Worm (Caenorhabditis elegans) whole organism, L3 larva: ENCODE measurements around the gene lin-54.

Experiments
- R02D3.7 ChIP-seq: fragments of 150-350 bp; optimal IDR thresholded peaks from 2 replicates; lab custom pipeline; 2014; ENCODE audit warnings: missing biosample characterization, missing genetic modification characterization
- ZK546.5 ChIP-seq: sonication (generic microtip); optimal IDR thresholded peaks from 2 replicates; lab custom pipeline; 2017; ENCODE audit warnings: missing biosample characterization, missing genetic modification characterization
- aly-2 ChIP-seq: fragments of 150-350 bp; optimal IDR thresholded peaks from 2 replicates; lab custom pipeline; 2014; ENCODE audit warnings: missing biosample characterization, missing genetic modification characterization
- ama-1 ChIP-seq: fragments of 150-350 bp; optimal IDR thresholded peaks from 2 replicates; lab custom pipeline; 2018
- ceh-28 ChIP-seq: fragments of 150-350 bp; optimal IDR thresholded peaks from 2 replicates; lab custom pipeline; 2014; ENCODE audit warnings: missing biosample characterization, missing genetic modification reagents, missing genetic modification characterization
- ceh-82 ChIP-seq: fragments of 150-350 bp; optimal IDR thresholded peaks from 2 replicates; lab custom pipeline; 2014; ENCODE audit warnings: missing biosample characterization, missing genetic modification characterization
- ceh-9 ChIP-seq: sonication (generic microtip); optimal IDR thresholded peaks from 2 replicates; lab custom pipeline; 2018; ENCODE audit warnings: missing biosample characterization, missing genetic modification characterization
- daf-12 ChIP-seq: fragments of 150-350 bp; optimal IDR thresholded peaks from 2 replicates; lab custom pipeline; 2014; ENCODE audit warnings: missing biosample characterization, missing genetic modification reagents, missing genetic modification characterization
- egl-27 ChIP-seq: sonication (generic microtip); optimal IDR thresholded peaks from 4 replicates; lab custom pipeline; 2017; ENCODE audit warnings: missing biosample characterization, missing genetic modification reagents, missing genetic modification characterization
- egl-5 ChIP-seq: fragments of 150-350 bp; optimal IDR thresholded peaks from 2 replicates; lab custom pipeline; 2017; ENCODE audit warnings: missing biosample characterization, missing genetic modification reagents, missing genetic modification characterization, inconsistent platforms
- elt-1 ChIP-seq: fragments of 150-350 bp; optimal IDR thresholded peaks from 2 replicates; lab custom pipeline; 2014; ENCODE audit warnings: missing biosample characterization, missing genetic modification characterization
- elt-2 ChIP-seq: sonication (generic microtip); optimal IDR thresholded peaks from 2 replicates; lab custom pipeline; 2016; ENCODE audit warnings: missing genetic modification reagents, mild to moderate bottlenecking, missing genetic modification characterization, missing compliant biosample characterization
- elt-3 ChIP-seq, 3 experiments: fragments of 150-350 bp in 1 of 3; sonication (generic microtip) in 2 of 3; optimal IDR thresholded peaks; 2 replicates in 2 of 3; 4 replicates in 1 of 3; lab custom pipeline; 2014 to 2017; ENCODE audit warnings: missing biosample characterization in 3 of 3, missing genetic modification characterization in 3 of 3
- fkh-10 ChIP-seq: sonication (generic microtip); optimal IDR thresholded peaks from 2 replicates; lab custom pipeline; 2017; ENCODE audit warnings: missing biosample characterization, missing genetic modification reagents, missing genetic modification characterization
- fkh-2 ChIP-seq: fragments of 150-350 bp; optimal IDR thresholded peaks from 2 replicates; lab custom pipeline; 2014; ENCODE audit warnings: missing biosample characterization, missing genetic modification reagents, missing genetic modification characterization
- fos-1 ChIP-seq: fragments of 150-350 bp; optimal IDR thresholded peaks from 2 replicates; lab custom pipeline; 2014; ENCODE audit warnings: missing biosample characterization, missing genetic modification characterization
- hmg-11 ChIP-seq: sonication (generic microtip); optimal IDR thresholded peaks from 2 replicates; lab custom pipeline; 2016; ENCODE audit warnings: missing genetic modification characterization, missing compliant biosample characterization
- jun-1 ChIP-seq: fragments of 150-350 bp; optimal IDR thresholded peaks from 2 replicates; lab custom pipeline; 2014; ENCODE audit warnings: missing biosample characterization, missing genetic modification reagents, missing genetic modification characterization
- lin-15B ChIP-seq: fragments of 150-350 bp; optimal IDR thresholded peaks from 2 replicates; lab custom pipeline; 2014; ENCODE audit warnings: missing biosample characterization, missing genetic modification characterization
- lin-39 ChIP-seq: fragments of 150-350 bp; optimal IDR thresholded peaks from 2 replicates; lab custom pipeline; 2018; ENCODE audit warnings: missing biosample characterization, missing genetic modification reagents, missing genetic modification characterization
- lsy-12 ChIP-seq: sonication (generic microtip); optimal IDR thresholded peaks from 2 replicates; lab custom pipeline; 2016; ENCODE audit warnings: mild to moderate bottlenecking, missing genetic modification characterization, missing compliant biosample characterization
- mdl-1 ChIP-seq: fragments of 150-350 bp; optimal IDR thresholded peaks from 2 replicates; lab custom pipeline; 2014; ENCODE audit warnings: missing biosample characterization, missing genetic modification characterization
- mml-1 ChIP-seq: fragments of 150-350 bp; sonication (generic microtip); optimal IDR thresholded peaks from 3 replicates; lab custom pipeline; 2014; ENCODE audit warnings: missing biosample characterization, missing genetic modification characterization
- nfya-1 ChIP-seq: sonication (generic microtip); optimal IDR thresholded peaks from 2 replicates; lab custom pipeline; 2017; ENCODE audit warnings: missing genetic modification characterization, mild to moderate bottlenecking, missing compliant biosample characterization, antibody characterized with exemption, moderate library complexity; ENCODE audit not compliant: insufficient read depth
- nhr-11 ChIP-seq: fragments of 150-350 bp; optimal IDR thresholded peaks from 2 replicates; lab custom pipeline; 2014; ENCODE audit warnings: missing biosample characterization, missing genetic modification characterization
- nhr-23 ChIP-seq: fragments of 150-350 bp; optimal IDR thresholded peaks from 2 replicates; lab custom pipeline; 2014; ENCODE audit warnings: missing biosample characterization, missing genetic modification reagents, missing genetic modification characterization
- nhr-237 ChIP-seq: fragments of 150-350 bp; optimal IDR thresholded peaks from 2 replicates; lab custom pipeline; 2014; ENCODE audit warnings: missing biosample characterization, missing genetic modification characterization
- nhr-25 ChIP-seq: sonication (generic microtip); optimal IDR thresholded peaks from 2 replicates; lab custom pipeline; 2017; ENCODE audit warnings: missing biosample characterization, missing genetic modification characterization
- nhr-28 ChIP-seq: fragments of 150-350 bp; optimal IDR thresholded peaks from 2 replicates; lab custom pipeline; 2014; ENCODE audit warnings: missing biosample characterization, missing genetic modification characterization
- nhr-43 ChIP-seq: sonication (generic microtip); optimal IDR thresholded peaks from 2 replicates; lab custom pipeline; 2016; ENCODE audit warnings: mild to moderate bottlenecking, missing genetic modification characterization, missing compliant biosample characterization; ENCODE audit not compliant: poor library complexity, severe bottlenecking
- nhr-67 ChIP-seq: fragments of 150-350 bp; optimal IDR thresholded peaks from 2 replicates; lab custom pipeline; 2014; ENCODE audit warnings: missing biosample characterization, missing genetic modification characterization
- nhr-77 ChIP-seq: fragments of 150-350 bp; optimal IDR thresholded peaks from 2 replicates; lab custom pipeline; 2014; ENCODE audit warnings: missing biosample characterization, missing genetic modification characterization
- pha-4 ChIP-seq: fragments of 150-350 bp; optimal IDR thresholded peaks from 2 replicates; lab custom pipeline; 2014; ENCODE audit warnings: missing biosample characterization, missing genetic modification reagents, missing genetic modification characterization
- pqm-1 ChIP-seq: fragments of 150-350 bp; optimal IDR thresholded peaks from 2 replicates; lab custom pipeline; 2017; ENCODE audit warnings: missing biosample characterization, missing genetic modification characterization, inconsistent platforms
- sea-2 ChIP-seq: fragments of 150-350 bp; sonication (generic microtip); optimal IDR thresholded peaks from 4 replicates; lab custom pipeline; 2014; ENCODE audit warnings: missing biosample characterization, missing genetic modification reagents, missing genetic modification characterization
- skn-1 ChIP-seq: fragments of 150-350 bp; optimal IDR thresholded peaks from 2 replicates; lab custom pipeline; 2014; ENCODE audit warnings: missing biosample characterization, missing genetic modification characterization
- snpc-4 ChIP-seq: fragments of 150-350 bp; optimal IDR thresholded peaks from 2 replicates; lab custom pipeline; 2014; ENCODE audit warnings: missing biosample characterization, missing genetic modification characterization
- tbx-2 ChIP-seq: sonication (generic microtip); optimal IDR thresholded peaks from 2 replicates; lab custom pipeline; 2016; ENCODE audit warnings: mild to moderate bottlenecking, missing genetic modification characterization, missing compliant biosample characterization
- unc-39 ChIP-seq: sonication (generic microtip); optimal IDR thresholded peaks from 4 replicates; lab custom pipeline; 2017; ENCODE audit warnings: missing biosample characterization, missing genetic modification characterization
- unc-62 ChIP-seq: fragments of 150-350 bp; sonication (generic microtip); optimal IDR thresholded peaks from 4 replicates; lab custom pipeline; 2014; ENCODE audit warnings: missing biosample characterization, missing genetic modification reagents, missing genetic modification characterization
- zag-1 ChIP-seq: fragments of 150-350 bp; optimal IDR thresholded peaks from 2 replicates; lab custom pipeline; 2014; ENCODE audit warnings: missing biosample characterization, missing genetic modification characterization
- ztf-11 ChIP-seq: fragments of 150-350 bp; optimal IDR thresholded peaks from 2 replicates; lab custom pipeline; 2014; ENCODE audit warnings: missing biosample characterization, missing genetic modification characterization
- ztf-4 ChIP-seq: fragments of 150-350 bp; optimal IDR thresholded peaks from 2 replicates; lab custom pipeline; 2014; ENCODE audit warnings: missing biosample characterization, missing genetic modification characterization

The lin-54 gene

ce11 chrIV:13236485-13236884, 4.4 kb upstream of the lin-54 start, which contains the start of gene pwp-1:
TSS of gene pwp-1 (minus strand) at chrIV:13236585.
- no peak for TF ChIP-seq nfya-1 (tag; lab: Kevin White, UChicago)
- no peak for TF ChIP-seq ceh-82 (tag; lab: Kevin White, UChicago)
- no peak for TF ChIP-seq nhr-43 (tag; lab: Kevin White, UChicago)
- TF ChIP-seq lin-15B (tag; lab: Kevin White, UChicago): no peak
- TF ChIP-seq zag-1 (tag; lab: Kevin White, UChicago): no peak
- no peak for TF ChIP-seq nhr-28 (tag; lab: Kevin White, UChicago)
- TF ChIP-seq nhr-25 (tag; lab: Kevin White, UChicago): no peak
- TF ChIP-seq elt-2 (tag; lab: Kevin White, UChicago): no peak

ce11 chrIV:13238943-13239861, 1.6 kb upstream of the lin-54 start, which contains the start of gene tag-115:
TSS of gene tag-115 (minus strand) at chrIV:13239414.
- no peak for TF ChIP-seq elt-1
- no peak for TF ChIP-seq pqm-1
- TF ChIP-seq elt-2 (tag; lab: Kevin White, UChicago): peak; percentile 10
- no peak for TF ChIP-seq lin-15B (tag; lab: Kevin White, UChicago)
- TF ChIP-seq elt-3 (tag; optimal IDR thresholded peaks at IDR 0.05; lab: Kevin White, UChicago): no peak
- TF ChIP-seq ceh-28 (tag; lab: Kevin White, UChicago): peak; percentile 37
- peak; percentile 9 for TF ChIP-seq pha-4
- TF ChIP-seq nfya-1 (tag; lab: Kevin White, UChicago): no peak
- no peak for TF ChIP-seq fkh-2
- TF ChIP-seq egl-5 (tag; lab: Kevin White, UChicago): no peak
- TF ChIP-seq ama-1 (lab: Kevin White, UChicago): peak; percentile 48

ce11 chrIV:13240078-13240841, 584 bp upstream of the lin-54 start, which contains the start of gene rpl-12:
TSS of gene rpl-12 (minus strand) at chrIV:13240651.
- peak; percentile 9 for TF ChIP-seq mdl-1 (tag; lab: Kevin White, UChicago)
- peak; percentile 90 for TF ChIP-seq pqm-1
- TF ChIP-seq nhr-28 (tag; lab: Kevin White, UChicago): peak; percentile 79
- TF ChIP-seq unc-62 (GFP tag; lab: Kevin White, UChicago): peak; percentile 92
- TF ChIP-seq ceh-82 (tag; lab: Kevin White, UChicago): peak; percentile 89
- TF ChIP-seq sea-2 (GFP tag; lab: Kevin White, UChicago): no peak
- peak; percentile 71 for TF ChIP-seq aly-2 (tag; lab: Kevin White, UChicago)
- peak; percentile 86 for TF ChIP-seq elt-1
- TF ChIP-seq R02D3.7: peak; percentile 91
- TF ChIP-seq lin-15B (tag; lab: Kevin White, UChicago): peak; percentile 100
- TF ChIP-seq nhr-43 (tag; lab: Kevin White, UChicago): peak; percentile 98
- peak; percentile 37 for TF ChIP-seq daf-12 (tag; lab: Kevin White, UChicago)
- peak; percentile 87 for TF ChIP-seq nhr-77 (tag; lab: Kevin White, UChicago)
- peak; percentile 74 for TF ChIP-seq ZK546.5 (tag; lab: Kevin White, UChicago)
- peak; percentile 95 for TF ChIP-seq nhr-11 (tag; lab: Kevin White, UChicago)
- peak; percentile 88 for TF ChIP-seq egl-27
- peak; percentile 100 for TF ChIP-seq pha-4
- TF ChIP-seq snpc-4 (tag; lab: Kevin White, UChicago): peak; percentile 95
- no peak for TF ChIP-seq ceh-9 (tag; lab: Kevin White, UChicago)
- TF ChIP-seq egl-5 (tag; lab: Kevin White, UChicago): peak; percentile 99
- no peak for TF ChIP-seq nhr-67 (tag; lab: Kevin White, UChicago)
- peak; percentile 98 for TF ChIP-seq nfya-1 (tag; lab: Kevin White, UChicago)
- TF ChIP-seq mml-1: no peak
- peak; percentile 91 for TF ChIP-seq hmg-11 (tag; lab: Kevin White, UChicago)
- TF ChIP-seq fos-1 (tag; lab: Kevin White, UChicago): peak; percentile 75
- TF ChIP-seq zag-1 (tag; lab: Kevin White, UChicago): peak; percentile 67
- peak; percentile 96 for TF ChIP-seq skn-1 (tag; lab: Kevin White, UChicago)
- peak; percentile 99 for TF ChIP-seq nhr-25 (tag; lab: Kevin White, UChicago)
- TF ChIP-seq ztf-4 (tag; lab: Kevin White, UChicago): peak; percentile 90
- peak; percentile 99 for TF ChIP-seq lsy-12 (tag; lab: Kevin White, UChicago)
- no peak for TF ChIP-seq ztf-11 (tag; lab: Kevin White, UChicago)
- TF ChIP-seq fkh-10 (GFP tag; lab: Kevin White, UChicago): peak; percentile 99
- TF ChIP-seq lin-39 (tag; lab: Kevin White, UChicago): peak; percentile 100
- peak; percentile 100 for TF ChIP-seq nhr-23
- peak; percentile 96 for TF ChIP-seq tbx-2 (tag; lab: Kevin White, UChicago)
- TF ChIP-seq elt-2 (tag; lab: Kevin White, UChicago): peak; percentile 91
- TF ChIP-seq jun-1 (tag; lab: Kevin White, UChicago): peak; percentile 98
- peak in 2 of 3 experiments; percentile 85 to 91 for TF ChIP-seq elt-3 (tag; optimal IDR thresholded peaks at IDR 0.05; lab: Kevin White, UChicago)
- TF ChIP-seq nhr-237 (tag; lab: Kevin White, UChicago): no peak
- TF ChIP-seq unc-39 (tag; lab: Kevin White, UChicago): no peak
